Fruit fly (Drosophila melanogaster) whole organism, embryonic: ENCODE results near the gene p38b.
A peak's percentile ranks its signal among the peaks of the same experiment; 100 is the strongest.

ENCODE experiments used
- Abd-B ChIP-seq: fragments of 200-800 bp; sonication (Bioruptor generic); optimal IDR thresholded peaks from 2 replicates; lab custom pipeline; 2018; ENCODE audit warnings: missing biosample characterization, mild to moderate bottlenecking, missing genetic modification characterization, moderate library complexity
- Atf3 ChIP-seq: fragments of 200-800 bp; sonication (Bioruptor generic); optimal IDR thresholded peaks from 3 replicates; lab custom pipeline; 2016; ENCODE audit warnings: missing biosample characterization, missing genetic modification characterization
- BtbVII ChIP-seq: fragments of 200-800 bp; sonication (Bioruptor generic); optimal IDR thresholded peaks from 3 replicates; lab custom pipeline; 2017; ENCODE audit warnings: missing biosample characterization, mild to moderate bottlenecking, missing genetic modification characterization
- CG11247 ChIP-seq: fragments of 200-800 bp; sonication (Bioruptor generic); IDR thresholded peaks from 2 replicates; pipeline ENCODE4 v1.3.6; 2022; ENCODE audit warnings: missing biosample characterization, missing genetic modification characterization
- CG12155 ChIP-seq: fragments of 200-800 bp; sonication (Bioruptor generic); optimal IDR thresholded peaks from 3 replicates; lab custom pipeline; 2016; ENCODE audit warnings: missing biosample characterization, missing genetic modification characterization
- CG13894 ChIP-seq: fragments of 200-800 bp; sonication (Bioruptor generic); optimal IDR thresholded peaks from 3 replicates; lab custom pipeline; 2018; ENCODE audit warnings: missing biosample characterization, mild to moderate bottlenecking, missing genetic modification characterization, moderate library complexity
- CG15073 ChIP-seq: fragments of 200-800 bp; sonication (Bioruptor generic); optimal IDR thresholded peaks from 2 replicates; lab custom pipeline; 2016; ENCODE audit warnings: missing biosample characterization, missing genetic modification characterization
- CG15601 ChIP-seq: fragments of 200-800 bp; sonication (Bioruptor generic); optimal IDR thresholded peaks from 3 replicates; lab custom pipeline; 2019; ENCODE audit warnings: missing biosample characterization, mild to moderate bottlenecking, missing genetic modification characterization, moderate library complexity
- CG1602 ChIP-seq: fragments of 200-800 bp; sonication (Bioruptor generic); optimal IDR thresholded peaks from 3 replicates; lab custom pipeline; 2016; ENCODE audit warnings: missing biosample characterization, missing genetic modification characterization
- CG16779 ChIP-seq: fragments of 200-800 bp; sonication (Bioruptor generic); IDR thresholded peaks from 2 replicates; pipeline ENCODE4 v1.3.6; 2022; ENCODE audit warnings: missing biosample characterization, missing genetic modification characterization
- CG16813 ChIP-seq: fragments of 200-800 bp; sonication (Bioruptor generic); IDR thresholded peaks from 3 replicates; pipeline ENCODE4 v1.3.6; 2022; ENCODE audit warnings: missing biosample characterization, missing genetic modification characterization; ENCODE audit not compliant: partially characterized antibody
- CG16815 ChIP-seq: fragments of 200-800 bp; sonication (Bioruptor generic); optimal IDR thresholded peaks from 3 replicates; lab custom pipeline; 2017; ENCODE audit warnings: missing biosample characterization, mild to moderate bottlenecking, missing genetic modification characterization
- CG17359 ChIP-seq: fragments of 200-800 bp; sonication (Bioruptor generic); optimal IDR thresholded peaks from 3 replicates; lab custom pipeline; 2018; ENCODE audit warnings: missing biosample characterization, mild to moderate bottlenecking, missing genetic modification characterization, moderate library complexity
- CG17568 ChIP-seq: fragments of 200-800 bp; sonication (Bioruptor generic); optimal IDR thresholded peaks from 2 replicates; lab custom pipeline; 2018; ENCODE audit warnings: missing biosample characterization, mild to moderate bottlenecking, missing genetic modification characterization, moderate library complexity
- CG2678 ChIP-seq: fragments of 200-800 bp; sonication (Bioruptor generic); optimal IDR thresholded peaks from 3 replicates; lab custom pipeline; 2019; ENCODE audit warnings: missing biosample characterization, mild to moderate bottlenecking, missing genetic modification characterization, moderate library complexity
- CG30403 ChIP-seq: fragments of 200-800 bp; sonication (Bioruptor generic); optimal IDR thresholded peaks from 3 replicates; lab custom pipeline; 2016; ENCODE audit warnings: missing biosample characterization, missing genetic modification characterization
- CG30431 ChIP-seq: fragments of 200-800 bp; sonication (Bioruptor generic); optimal IDR thresholded peaks from 2 replicates; lab custom pipeline; 2017; ENCODE audit warnings: missing biosample characterization, missing genetic modification characterization
- CG31388 ChIP-seq: fragments of 200-800 bp; sonication (Bioruptor generic); optimal IDR thresholded peaks from 2 replicates; lab custom pipeline; 2016; ENCODE audit warnings: missing biosample characterization, missing genetic modification characterization
- CG33557 ChIP-seq: fragments of 200-800 bp; sonication (Bioruptor generic); optimal IDR thresholded peaks from 2 replicates; lab custom pipeline; 2019; ENCODE audit warnings: missing biosample characterization, mild to moderate bottlenecking, missing genetic modification characterization, moderate library complexity
- CG3838 ChIP-seq: fragments of 200-800 bp; sonication (Bioruptor generic); optimal IDR thresholded peaks from 3 replicates; lab custom pipeline; 2016; ENCODE audit warnings: missing biosample characterization, missing genetic modification characterization
- CG3847 ChIP-seq: fragments of 200-800 bp; sonication (Bioruptor generic); IDR thresholded peaks from 2 replicates; pipeline ENCODE4 v1.3.6; 2022; ENCODE audit warnings: missing biosample characterization, missing genetic modification characterization
- CG3995 ChIP-seq: fragments of 200-800 bp; sonication (Bioruptor generic); optimal IDR thresholded peaks from 3 replicates; lab custom pipeline; 2016; ENCODE audit warnings: missing biosample characterization, missing genetic modification characterization
- CG4617 ChIP-seq: fragments of 200-800 bp; sonication (Bioruptor generic); optimal IDR thresholded peaks from 3 replicates; lab custom pipeline; 2016; ENCODE audit warnings: missing biosample characterization, missing genetic modification characterization, borderline replicate concordance
- CG7357 ChIP-seq: fragments of 200-800 bp; sonication (Bioruptor generic); IDR thresholded peaks from 3 replicates; pipeline ENCODE4 v1.3.6; 2022; ENCODE audit warnings: missing biosample characterization, missing genetic modification characterization
- CG7839 ChIP-seq: fragments of 200-800 bp; sonication (Bioruptor generic); optimal IDR thresholded peaks from 3 replicates; lab custom pipeline; 2018; ENCODE audit warnings: missing biosample characterization, mild to moderate bottlenecking, missing genetic modification characterization, moderate library complexity
- CG8388 ChIP-seq: fragments of 200-800 bp; sonication (Bioruptor generic); optimal IDR thresholded peaks from 2 replicates; lab custom pipeline; 2019; ENCODE audit warnings: missing biosample characterization, mild to moderate bottlenecking, missing genetic modification characterization, moderate library complexity
- CG9609 ChIP-seq: fragments of 200-800 bp; sonication (Bioruptor generic); optimal IDR thresholded peaks from 3 replicates; lab custom pipeline; 2016; ENCODE audit warnings: missing biosample characterization, missing genetic modification characterization
- Deaf1 ChIP-seq: fragments of 200-800 bp; optimal IDR thresholded peaks from 3 replicates; lab custom pipeline; 2019; ENCODE audit warnings: missing biosample characterization, mild to moderate bottlenecking, missing genetic modification characterization, moderate library complexity
- ERR ChIP-seq: fragments of 200-800 bp; sonication (Bioruptor generic); optimal IDR thresholded peaks from 2 replicates; lab custom pipeline; 2016; ENCODE audit warnings: missing biosample characterization, missing genetic modification characterization
- Fer2 ChIP-seq: fragments of 200-800 bp; sonication (Bioruptor generic); optimal IDR thresholded peaks from 2 replicates; lab custom pipeline; 2018; ENCODE audit warnings: missing biosample characterization, mild to moderate bottlenecking, missing genetic modification characterization, moderate library complexity
- HLH3B ChIP-seq: fragments of 200-800 bp; sonication (Bioruptor generic); IDR thresholded peaks from 2 replicates; pipeline ENCODE4 v1.3.6; 2022; ENCODE audit warnings: missing biosample characterization, missing genetic modification characterization
- Jarid2 ChIP-seq: fragments of 200-800 bp; sonication (Bioruptor generic); optimal IDR thresholded peaks from 3 replicates; lab custom pipeline; 2017; ENCODE audit warnings: mild to moderate bottlenecking, missing biosample characterization, missing genetic modification reagents, missing genetic modification characterization
- Meics ChIP-seq: fragments of 200-800 bp; sonication (Bioruptor generic); optimal IDR thresholded peaks from 2 replicates; lab custom pipeline; 2017; ENCODE audit warnings: missing biosample characterization, mild to moderate bottlenecking, missing genetic modification characterization
- Scr ChIP-seq: fragments of 200-800 bp; sonication (Bioruptor generic); IDR thresholded peaks from 2 replicates; pipeline ENCODE4 v1.3.6; 2022; ENCODE audit warnings: missing biosample characterization, missing genetic modification characterization; ENCODE audit not compliant: partially characterized antibody
- Sry-δ ChIP-seq: fragments of 200-800 bp; sonication (Bioruptor generic); optimal IDR thresholded peaks from 2 replicates; lab custom pipeline; 2016; ENCODE audit warnings: missing biosample characterization, missing genetic modification characterization
- Tbp ChIP-seq: fragments of >200 bp; optimal IDR thresholded peaks from 2 replicates; lab custom pipeline; 2018; ENCODE audit warnings: missing biosample characterization, missing genetic modification characterization
- gsb ChIP-seq: fragments of 200-800 bp; sonication (Bioruptor generic); IDR thresholded peaks from 2 replicates; pipeline ENCODE4 v1.3.6; 2022; ENCODE audit warnings: missing biosample characterization, missing genetic modification characterization
- gt ChIP-seq: fragments of 200-800 bp; sonication (Bioruptor generic); IDR thresholded peaks from 2 replicates; pipeline ENCODE4 v1.3.6; 2022; ENCODE audit warnings: missing biosample characterization, missing genetic modification characterization
- ind ChIP-seq: fragments of 200-800 bp; sonication (Bioruptor generic); optimal IDR thresholded peaks from 3 replicates; lab custom pipeline; 2016; ENCODE audit warnings: missing biosample characterization, missing genetic modification characterization
- lov ChIP-seq, 2 experiments: fragments of 200-800 bp in 1 of 2; fragments of >200 bp in 1 of 2; sonication (Bioruptor generic) in 1 of 2; IDR thresholded peaks in 1 of 2; optimal IDR thresholded peaks in 1 of 2; 2 replicates in 1 of 2; 3 replicates in 1 of 2; pipeline versions ENCODE4 v1.3.6 to Lab custom; 2017 to 2022; ENCODE audit warnings: missing biosample characterization in 1 of 2, missing genetic modification characterization in 1 of 2
- mirr ChIP-seq: fragments of 200-800 bp; sonication (Bioruptor generic); optimal IDR thresholded peaks from 3 replicates; lab custom pipeline; 2018; ENCODE audit warnings: missing biosample characterization, mild to moderate bottlenecking, missing genetic modification characterization
- nmo ChIP-seq: fragments of 200-800 bp; sonication (Bioruptor generic); optimal IDR thresholded peaks from 2 replicates; lab custom pipeline; 2018; ENCODE audit warnings: missing biosample characterization, mild to moderate bottlenecking, missing genetic modification characterization, moderate library complexity
- pnt ChIP-seq: fragments of 200-800 bp; sonication (Bioruptor generic); optimal IDR thresholded peaks from 3 replicates; lab custom pipeline; 2016; ENCODE audit warnings: missing biosample characterization, missing genetic modification characterization
- psq ChIP-seq: fragments of 200-800 bp; sonication (Bioruptor generic); optimal IDR thresholded peaks from 2 replicates; lab custom pipeline; 2017; ENCODE audit warnings: missing biosample characterization, missing genetic modification characterization
- pum ChIP-seq: fragments of 200-800 bp; sonication (Bioruptor generic); optimal IDR thresholded peaks from 2 replicates; lab custom pipeline; 2016; ENCODE audit warnings: missing biosample characterization, missing genetic modification characterization
- sisA ChIP-seq: fragments of 200-800 bp; sonication (Bioruptor generic); IDR thresholded peaks from 2 replicates; pipeline ENCODE4 v1.3.6; 2022; ENCODE audit warnings: missing biosample characterization, missing genetic modification characterization
- sob ChIP-seq: fragments of 200-800 bp; sonication (Bioruptor generic); IDR thresholded peaks from 2 replicates; pipeline ENCODE4 v1.3.6; 2022; ENCODE audit warnings: missing biosample characterization, missing genetic modification characterization
- unpg ChIP-seq: fragments of 200-800 bp; sonication (Bioruptor generic); optimal IDR thresholded peaks from 3 replicates; lab custom pipeline; 2018; ENCODE audit warnings: missing biosample characterization, mild to moderate bottlenecking, missing genetic modification characterization, moderate library complexity

The p38b gene

dm6 chr2L:13780109-13780947 is at the start of gene p38b, which contains the start of gene CG9008 (continued):
- TF ChIP-seq Jarid2 (GFP tag; lab: Kevin White, UChicago) (no peak), CG9609 (GFP tag; lab: Kevin White, UChicago) (no peak), CG1602 (GFP tag; lab: Kevin White, UChicago) (peak; percentile 62), unpg (peak; percentile 73), CG17568 (GFP tag; lab: Kevin White, UChicago) (no peak), CG15073 (no peak), CG15601 (tag; lab: Kevin White, UChicago) (peak; percentile 86), ind (GFP tag; lab: Kevin White, UChicago) (peak; percentile 65), sob (GFP tag; lab: Robert Waterston, UW) (peak; percentile 61), CG4617 (GFP tag; lab: Kevin White, UChicago) (peak; percentile 53), CG2678 (tag; lab: Kevin White, UChicago) (peak; percentile 95), lov (optimal IDR thresholded peaks at IDR 0.05; lab: Kevin White, UChicago) (no peak), lov (GFP tag; IDR thresholded peaks at IDR 0.05; lab: Robert Waterston, UW) (no peak), CG33557 (GFP tag; lab: Kevin White, UChicago) (peak; percentile 62), CG7839 (tag; lab: Kevin White, UChicago) (peak; percentile 93), CG16815 (GFP tag; lab: Kevin White, UChicago) (peak; percentile 63), CG3995 (GFP tag; lab: Kevin White, UChicago) (no peak), Sry-δ (GFP tag; lab: Kevin White, UChicago) (peak; percentile 37), CG30431 (GFP tag; lab: Kevin White, UChicago) (peak; percentile 46), CG31388 (GFP tag; lab: Kevin White, UChicago) (no peak), CG7357 (peak; percentile 39; the same call in 1 of the 3 replicates), Tbp (GFP tag; lab: Kevin White, UChicago) (no peak), pnt (GFP tag; lab: Kevin White, UChicago) (no peak), Abd-B (GFP tag; lab: Kevin White, UChicago) (peak; percentile 76), CG17359 (peak; percentile 69), nmo (GFP tag; lab: Kevin White, UChicago) (peak; percentile 94), psq (GFP tag; lab: Kevin White, UChicago) (peak; percentile 49), CG16813 (GFP tag; lab: Robert Waterston, UW) (peak; percentile 25; the same call in 1 of the 3 replicates), gsb (GFP tag; lab: Robert Waterston, UW) (no peak), CG12155 (GFP tag; lab: Kevin White, UChicago) (peak; percentile 73), Atf3 (GFP tag; lab: Kevin White, UChicago) (no peak), Meics (GFP tag; lab: Kevin White, UChicago) (peak; percentile 93), CG8388 (peak; percentile 84), HLH3B (GFP tag; lab: Robert Waterston, UW) (peak; percentile 65; the same call in 1 of the 2 replicates), CG30403 (peak; percentile 91), ERR (GFP tag; lab: Kevin White, UChicago) (no peak), mirr (GFP tag; lab: Kevin White, UChicago) (no peak), CG3838 (GFP tag; lab: Kevin White, UChicago) (no peak), Deaf1 (tag; lab: Kevin White, UChicago) (peak; percentile 76), Fer2 (peak; percentile 69), CG11247 (GFP tag; lab: Robert Waterston, UW) (peak; percentile 30; the same call in 1 of the 2 replicates), CG3847 (GFP tag; lab: Robert Waterston, UW) (peak; percentile 57), gt (GFP tag; lab: Robert Waterston, UW) (no peak), CG13894 (tag; lab: Kevin White, UChicago) (peak; percentile 48), sisA (GFP tag; lab: Robert Waterston, UW) (peak; percentile 55; the same call in 1 of the 2 replicates), BtbVII (GFP tag; lab: Kevin White, UChicago) (peak; percentile 80), CG16779 (no peak), pum (GFP tag; lab: Kevin White, UChicago) (peak; percentile 24), Scr (peak; percentile 45; the same call in 1 of the 2 replicates)
